Fruit fly (Drosophila melanogaster): Measurements from ENCODE around the gene CG46463.

- TF ChIP-seq insv (optimal IDR thresholded peaks at IDR 0.05) (no peak), Sin3A (optimal IDR thresholded peaks at IDR 0.05) (no peak), ttk (optimal IDR thresholded peaks at IDR 0.05) (no peak), h (optimal IDR thresholded peaks at IDR 0.05) (no peak), psq (optimal IDR thresholded peaks at IDR 0.05) (no peak)
These were observed 45.4 kb upstream of the CG46463 start for dm6 chr3L:3415633-3416198.
